Fruit fly (Drosophila melanogaster): ENCODE measurements around the gene Myo95E.

Gene Myo95E

dm6 chr3R:24138478-24139455, 22.5 kb downstream of the Myo95E start:
- no peak for TF ChIP-seq Hr96 (GFP tag; optimal IDR thresholded peaks at IDR 0.05)
- TF ChIP-seq CG12768 (GFP tag; optimal IDR thresholded peaks at IDR 0.05): no peak
- TF ChIP-seq ovo (GFP tag; optimal IDR thresholded peaks at IDR 0.05): no peak
- peak; percentile 54 for TF ChIP-seq cic (GFP tag; optimal IDR thresholded peaks at IDR 0.05)
- TF ChIP-seq toe (GFP tag; optimal IDR thresholded peaks at IDR 0.05): no peak
- no peak for TF ChIP-seq Mnt (GFP tag; optimal IDR thresholded peaks at IDR 0.05)
- TF ChIP-seq CG7101 (tag; optimal IDR thresholded peaks at IDR 0.05): no peak

dm6 chr3R:24137311-24137945, 23.9 kb downstream of the Myo95E start, which contains the start of gene Npc2f:
TSS of gene Npc2f (plus strand) at chr3R:24137895.
- no peak for TF ChIP-seq CG11617 (GFP tag; optimal IDR thresholded peaks at IDR 0.05)
- no peak for TF ChIP-seq Mnt (GFP tag; optimal IDR thresholded peaks at IDR 0.05)
- TF ChIP-seq CG1620 (GFP tag; optimal IDR thresholded peaks at IDR 0.05): no peak
- TF ChIP-seq bab1 (GFP tag; optimal IDR thresholded peaks at IDR 0.05): no peak
- TF ChIP-seq cic (GFP tag; optimal IDR thresholded peaks at IDR 0.05): peak; percentile 15
- no peak for TF ChIP-seq pad (GFP tag; optimal IDR thresholded peaks at IDR 0.05)
- no peak for TF ChIP-seq CG5204 (GFP tag; optimal IDR thresholded peaks at IDR 0.05)
- TF ChIP-seq cnc (optimal IDR thresholded peaks at IDR 0.05): no peak
- no peak for TF ChIP-seq Clk (GFP tag; optimal IDR thresholded peaks at IDR 0.05)
- no peak for TF ChIP-seq Hr96 (GFP tag; optimal IDR thresholded peaks at IDR 0.05)
- TF ChIP-seq toe (GFP tag; optimal IDR thresholded peaks at IDR 0.05): no peak
- no peak for TF ChIP-seq CG33017 (tag; optimal IDR thresholded peaks at IDR 0.05)
- no peak for TF ChIP-seq tj (GFP tag; optimal IDR thresholded peaks at IDR 0.05)
- no peak for TF ChIP-seq CG7101 (tag; optimal IDR thresholded peaks at IDR 0.05)
- peak; percentile 4 for TF ChIP-seq kay (GFP tag; ENCODE audit: borderline replicate concordance)
- TF ChIP-seq CG14711 (tag; optimal IDR thresholded peaks at IDR 0.05): no peak
- TF ChIP-seq ovo (GFP tag; optimal IDR thresholded peaks at IDR 0.05): no peak
- TF ChIP-seq CG12768 (GFP tag; optimal IDR thresholded peaks at IDR 0.05): peak; percentile 1
- TF ChIP-seq CG7045 (GFP tag; optimal IDR thresholded peaks at IDR 0.05): no peak
- TF ChIP-seq Crg-1 (GFP tag; optimal IDR thresholded peaks at IDR 0.05): no peak

DNA sequence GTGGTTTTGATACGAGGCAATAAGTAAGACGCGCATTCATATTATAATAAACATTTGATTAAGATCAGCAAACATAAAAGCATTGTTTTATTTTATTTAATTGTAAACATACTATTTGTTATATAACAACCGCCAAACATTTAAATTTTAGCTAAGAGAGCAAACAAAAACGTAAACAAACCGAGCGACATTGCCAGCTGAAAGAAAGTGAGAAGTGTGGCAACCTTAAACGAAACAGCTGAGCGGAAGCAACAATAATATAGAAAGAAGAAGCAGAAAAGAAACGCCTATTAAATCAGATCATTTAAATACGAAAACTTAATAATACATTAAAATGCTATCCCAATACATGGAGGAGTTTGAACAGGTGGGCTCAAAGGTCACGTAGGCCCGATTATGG, 26.7 kb downstream of the Myo95E start, which contains the start of gene Sec10:
TSS of gene Sec10 (plus strand) at position 252 of the 400 bp plus-strand sequence.
- TF ChIP-seq pad (GFP tag; optimal IDR thresholded peaks at IDR 0.05): no peak
- no peak for TF ChIP-seq Crg-1 (GFP tag; optimal IDR thresholded peaks at IDR 0.05)
- TF ChIP-seq CG7101 (tag; optimal IDR thresholded peaks at IDR 0.05): peak; percentile 23
- TF ChIP-seq CG1620 (GFP tag; optimal IDR thresholded peaks at IDR 0.05): no peak
- no peak for TF ChIP-seq Hr96 (GFP tag; optimal IDR thresholded peaks at IDR 0.05)
- TF ChIP-seq cic (GFP tag; optimal IDR thresholded peaks at IDR 0.05): no peak
- peak; percentile 58 for TF ChIP-seq bab1 (GFP tag; optimal IDR thresholded peaks at IDR 0.05)
- no peak for TF ChIP-seq tj (GFP tag; optimal IDR thresholded peaks at IDR 0.05)
- TF ChIP-seq CG33017 (tag; optimal IDR thresholded peaks at IDR 0.05): peak; percentile 7

DNA sequence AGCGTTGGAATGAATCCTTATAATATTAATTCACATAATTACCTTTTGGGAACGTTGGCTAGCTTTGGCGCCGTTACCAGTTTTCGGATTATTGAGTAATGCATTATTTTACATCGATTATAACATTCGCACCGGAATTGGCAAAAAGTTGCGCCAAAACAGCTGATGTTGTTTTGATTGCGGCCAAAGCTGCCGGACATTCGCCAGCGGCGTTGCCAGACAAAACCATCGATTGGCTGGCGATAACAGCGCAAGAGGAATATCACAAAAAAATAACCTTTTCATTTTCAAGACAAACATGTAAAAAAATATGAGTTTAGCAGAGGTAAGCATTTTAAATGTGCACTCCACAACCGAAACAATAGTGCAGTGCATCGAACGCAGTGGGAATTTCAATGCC, 31.2 kb downstream of the Myo95E start, which contains the start of the genes GatB and Tsc1:
TSS of gene GatB (minus strand) at position 176 of the 400 bp plus-strand sequence.
TSS of gene Tsc1 (plus strand) at position 228 of the 400 bp plus-strand sequence.
- TF ChIP-seq CG14711 (tag; optimal IDR thresholded peaks at IDR 0.05) (no peak), CG33017 (tag; optimal IDR thresholded peaks at IDR 0.05) (no peak), tj (GFP tag; optimal IDR thresholded peaks at IDR 0.05) (peak; percentile 21), ovo (GFP tag; optimal IDR thresholded peaks at IDR 0.05) (no peak), toe (GFP tag; optimal IDR thresholded peaks at IDR 0.05) (no peak), CG12768 (GFP tag; optimal IDR thresholded peaks at IDR 0.05) (no peak), Clk (GFP tag; optimal IDR thresholded peaks at IDR 0.05) (no peak), bab1 (GFP tag; optimal IDR thresholded peaks at IDR 0.05) (peak; percentile 62), Mnt (GFP tag; optimal IDR thresholded peaks at IDR 0.05) (no peak), cnc (optimal IDR thresholded peaks at IDR 0.05) (no peak), kay (GFP tag; ENCODE audit: borderline replicate concordance) (no peak), CG7045 (GFP tag; optimal IDR thresholded peaks at IDR 0.05) (no peak), CG5204 (GFP tag; optimal IDR thresholded peaks at IDR 0.05) (no peak), CG11617 (GFP tag; optimal IDR thresholded peaks at IDR 0.05) (no peak), Hr96 (GFP tag; optimal IDR thresholded peaks at IDR 0.05) (no peak), pad (GFP tag; optimal IDR thresholded peaks at IDR 0.05) (no peak), CG7101 (tag; optimal IDR thresholded peaks at IDR 0.05) (no peak), cic (GFP tag; optimal IDR thresholded peaks at IDR 0.05) (peak; percentile 14), Crg-1 (GFP tag; optimal IDR thresholded peaks at IDR 0.05) (no peak)

dm6 chr3R:24122369-24122768, 38.9 kb downstream of the Myo95E start:
- TF ChIP-seq toe (GFP tag; optimal IDR thresholded peaks at IDR 0.05): no peak

- TF ChIP-seq ovo (GFP tag; optimal IDR thresholded peaks at IDR 0.05) (no peak), CG11617 (GFP tag; optimal IDR thresholded peaks at IDR 0.05) (no peak), CG5204 (GFP tag; optimal IDR thresholded peaks at IDR 0.05) (no peak), CG33017 (tag; optimal IDR thresholded peaks at IDR 0.05) (no peak), cnc (optimal IDR thresholded peaks at IDR 0.05) (no peak), pad (GFP tag; optimal IDR thresholded peaks at IDR 0.05) (no peak), CG12768 (GFP tag; optimal IDR thresholded peaks at IDR 0.05) (no peak), Mnt (GFP tag; optimal IDR thresholded peaks at IDR 0.05) (no peak), kay (GFP tag; ENCODE audit: borderline replicate concordance) (no peak), cic (GFP tag; optimal IDR thresholded peaks at IDR 0.05) (no peak), Hr96 (GFP tag; optimal IDR thresholded peaks at IDR 0.05) (no peak), Crg-1 (GFP tag; optimal IDR thresholded peaks at IDR 0.05) (no peak), toe (GFP tag; optimal IDR thresholded peaks at IDR 0.05) (no peak), tj (GFP tag; optimal IDR thresholded peaks at IDR 0.05) (no peak), CG1620 (GFP tag; optimal IDR thresholded peaks at IDR 0.05) (no peak), CG7101 (tag; optimal IDR thresholded peaks at IDR 0.05) (no peak), CG14711 (tag; optimal IDR thresholded peaks at IDR 0.05) (no peak)
Observed at dm6 chr3R:24121669-24122068, 39.6 kb downstream of the Myo95E start.

All from whole organism, adult.